Worm (Caenorhabditis elegans): Measurements from ENCODE around the gene srh-129.

DNA sequence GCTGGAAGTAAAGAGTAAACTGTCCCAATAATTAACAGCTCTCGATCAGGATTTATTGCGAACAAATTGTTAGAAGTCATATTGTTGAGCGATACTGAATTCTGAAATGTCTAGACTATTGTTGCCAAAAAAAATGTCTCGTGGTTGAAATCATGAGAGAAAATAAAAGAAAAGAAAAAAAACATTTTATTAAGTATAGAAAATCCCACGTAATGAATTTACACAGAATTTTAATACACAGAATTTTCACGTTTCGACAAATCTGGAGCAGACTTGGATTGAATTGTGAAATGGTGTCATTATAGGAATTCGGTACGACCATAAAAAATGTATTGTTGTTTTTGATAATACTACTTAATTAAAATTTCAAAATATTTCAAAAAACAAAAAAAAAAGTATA lies 29.1 kb upstream of the srh-129 start, which contains the start of gene srt-65:
- TF ChIP-seq dao-5 (tag; optimal IDR thresholded peaks at IDR 0.05) (no peak), W03F9.2 (tag; optimal IDR thresholded peaks at IDR 0.05) (no peak)

Data from whole organism, L4/young adult.